Fruit fly (Drosophila melanogaster): ENCODE results near the gene CG42371.

- no peak for TF ChIP-seq Sox102F (GFP tag; optimal IDR thresholded peaks at IDR 0.05)
- TF ChIP-seq CG8290 (GFP tag; optimal IDR thresholded peaks at IDR 0.05), result no peak
- peak in 1 of 2 experiments; percentile 37 for TF ChIP-seq CG8290 (tag; optimal IDR thresholded peaks at IDR 0.05)
- no peak for TF ChIP-seq CG1233 (GFP tag; optimal IDR thresholded peaks at IDR 0.05)
These were observed 11.3 kb upstream of the CG42371 start for dm6 chr2L:2228179-2228849.

Data from whole organism, embryonic.